Worm (Caenorhabditis elegans): ENCODE measurements around the gene R09E10.13.
"Not testable (repeated sequence)": the region's sequence is repeated elsewhere in the genome, so short reads cannot be mapped to it uniquely, and the experiment has no call there.

DNA sequence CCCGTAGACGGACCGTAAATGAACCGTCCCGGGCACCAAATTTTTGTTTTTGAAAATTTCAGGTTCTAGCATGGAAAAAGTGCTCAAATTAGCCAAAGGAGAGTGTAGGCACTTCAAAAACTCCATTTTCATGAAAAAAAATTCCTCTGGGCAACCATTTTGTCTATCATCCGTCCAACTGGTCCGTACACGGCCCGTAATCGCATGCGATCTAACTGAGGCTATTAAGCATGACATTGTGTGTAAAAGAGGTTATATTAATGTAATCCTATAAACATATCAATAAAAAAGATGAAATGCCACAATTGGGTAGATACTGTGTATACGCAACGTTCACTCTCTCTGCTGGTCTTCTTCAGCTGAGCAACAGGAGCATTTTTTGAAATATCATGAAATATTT, 27.7 kb upstream of the R09E10.13 start, which contains the start of gene R09E10.1:
- TF ChIP-seq mes-4 (tag; optimal IDR thresholded peaks at IDR 0.05); unc-62 (GFP tag; optimal IDR thresholded peaks at IDR 0.05); akir-1 (GFP tag; optimal IDR thresholded peaks at IDR 0.05); fkh-3 (tag; optimal IDR thresholded peaks at IDR 0.05): not testable (repeated sequence)
